Worm (Caenorhabditis elegans): ENCODE data around the gene F11E6.10.

Gene F11E6.10

ce11 chrIV:17453200-17453599 lies 9.8 kb downstream of the F11E6.10 start:
- TF ChIP-seq lim-6 (tag; optimal IDR thresholded peaks at IDR 0.05), result no peak
- TF ChIP-seq sox-4 (tag; optimal IDR thresholded peaks at IDR 0.05), result no peak
- no peak for TF ChIP-seq Y22D7AL.16 (tag; optimal IDR thresholded peaks at IDR 0.05)
- no peak for TF ChIP-seq ceh-9 (tag; optimal IDR thresholded peaks at IDR 0.05)
- no peak for TF ChIP-seq C38D4.7 (GFP tag; optimal IDR thresholded peaks at IDR 0.05)
- no peak for TF ChIP-seq ceh-31 (tag; optimal IDR thresholded peaks at IDR 0.05)
- no peak for TF ChIP-seq ama-1 (optimal IDR thresholded peaks at IDR 0.05)
- TF ChIP-seq fkh-10 (GFP tag; optimal IDR thresholded peaks at IDR 0.05), result no peak
- TF ChIP-seq F13H6.1 (tag; optimal IDR thresholded peaks at IDR 0.05), result no peak
- no peak for TF ChIP-seq ceh-2 (tag; optimal IDR thresholded peaks at IDR 0.05)
- TF ChIP-seq pros-1 (tag; optimal IDR thresholded peaks at IDR 0.05), result no peak
- no peak for TF ChIP-seq ref-2 (tag; optimal IDR thresholded peaks at IDR 0.05)

DNA sequence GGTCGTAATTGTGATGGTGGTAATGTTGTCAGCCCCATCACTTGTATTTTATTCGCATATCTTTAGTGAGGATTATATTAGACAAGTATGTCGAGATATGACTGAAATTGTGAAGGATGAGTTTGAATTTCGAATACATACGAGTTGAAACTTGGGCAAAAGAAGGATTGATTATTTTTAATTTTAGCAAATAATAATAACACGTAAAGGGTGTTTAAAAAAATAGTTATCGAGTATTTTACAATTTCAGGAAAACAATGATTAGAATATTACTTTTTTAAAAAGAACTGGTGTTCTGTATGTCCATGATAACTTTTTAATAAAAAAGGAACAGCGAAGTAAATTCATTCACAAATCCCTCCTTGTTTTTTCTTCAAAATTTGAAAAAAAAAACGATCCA lies 12.5 kb downstream of the F11E6.10 start, which contains the start of gene F11E6.8:
Gene F11E6.8 (minus strand): TSS at position 101 of the 400 bp plus-strand sequence.
- no peak for TF ChIP-seq syd-9 (tag; optimal IDR thresholded peaks at IDR 0.05)
- TF ChIP-seq dmd-4 (tag; optimal IDR thresholded peaks at IDR 0.05; ENCODE audit: borderline replicate concordance), result no peak
- no peak for TF ChIP-seq ceh-48 (tag; optimal IDR thresholded peaks at IDR 0.05)
- no peak for TF ChIP-seq odd-2 (tag; optimal IDR thresholded peaks at IDR 0.05)
- TF ChIP-seq ceh-6 (GFP tag; optimal IDR thresholded peaks at IDR 0.05), result no peak
- TF ChIP-seq ceh-22 (tag; optimal IDR thresholded peaks at IDR 0.05), result no peak
- TF ChIP-seq ceh-24 (tag; optimal IDR thresholded peaks at IDR 0.05), result no peak
- TF ChIP-seq hlh-13 (GFP tag; optimal IDR thresholded peaks at IDR 0.05), result no peak
- TF ChIP-seq nhr-11 (tag; optimal IDR thresholded peaks at IDR 0.05), result no peak
- TF ChIP-seq ceh-14 (tag; optimal IDR thresholded peaks at IDR 0.05), result no peak
- TF ChIP-seq sox-2 (GFP tag; IDR thresholded peaks at IDR 0.05), result no peak
- TF ChIP-seq C08G9.2 (tag; optimal IDR thresholded peaks at IDR 0.05), result no peak
- TF ChIP-seq eyg-1 (tag; optimal IDR thresholded peaks at IDR 0.05), result no peak
- no peak for TF ChIP-seq npax-4 (tag; optimal IDR thresholded peaks at IDR 0.05)
- no peak for TF ChIP-seq elt-4 (tag; optimal IDR thresholded peaks at IDR 0.05)
- no peak for TF ChIP-seq hlh-15 (tag; optimal IDR thresholded peaks at IDR 0.05)

DNA sequence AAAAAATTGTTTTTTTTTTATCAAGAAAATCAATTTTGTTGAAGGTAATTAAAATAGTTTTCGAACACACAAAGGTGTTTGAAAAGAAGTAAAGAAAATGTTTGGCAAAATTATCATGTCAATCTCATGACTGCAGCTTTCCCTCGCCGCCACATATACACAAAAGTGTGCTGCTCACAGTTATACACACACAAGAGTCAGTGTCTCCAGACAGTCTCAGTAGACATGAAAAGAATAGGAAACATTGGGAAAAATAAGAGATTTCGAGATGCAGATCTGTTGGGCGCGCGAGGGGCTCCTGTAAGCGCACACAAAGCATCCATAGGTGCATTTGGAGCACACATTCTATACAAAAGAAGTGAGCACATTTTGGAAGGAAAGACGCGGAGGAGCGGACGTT lies 14.6 kb downstream of the F11E6.10 start:
- TF ChIP-seq fkh-6 (tag; optimal IDR thresholded peaks at IDR 0.05) (no peak), sdc-2 (tag; optimal IDR thresholded peaks at IDR 0.05) (no peak), ceh-34 (tag; optimal IDR thresholded peaks at IDR 0.05) (no peak), fkh-10 (GFP tag; optimal IDR thresholded peaks at IDR 0.05) (no peak), elt-4 (tag; optimal IDR thresholded peaks at IDR 0.05) (no peak), ceh-19 (GFP tag; optimal IDR thresholded peaks at IDR 0.05) (no peak), pax-1 (tag; optimal IDR thresholded peaks at IDR 0.05) (no peak), nfya-1 (tag; optimal IDR thresholded peaks at IDR 0.05) (no peak), madf-2 (tag; optimal IDR thresholded peaks at IDR 0.05) (no peak), unc-55 (GFP tag; optimal IDR thresholded peaks at IDR 0.05) (no peak), fax-1 (tag; optimal IDR thresholded peaks at IDR 0.05) (no peak), hlh-6 (tag; optimal IDR thresholded peaks at IDR 0.05) (no peak), tbx-7 (tag; optimal IDR thresholded peaks at IDR 0.05) (no peak), hlh-30 (tag; optimal IDR thresholded peaks at IDR 0.05; ENCODE audit: insufficient read depth) (no peak), K09A11.1 (tag; optimal IDR thresholded peaks at IDR 0.05; ENCODE audit: insufficient read depth) (no peak), sox-4 (tag; optimal IDR thresholded peaks at IDR 0.05) (no peak), sox-2 (GFP tag; IDR thresholded peaks at IDR 0.05) (no peak), dmd-4 (tag; optimal IDR thresholded peaks at IDR 0.05; ENCODE audit: borderline replicate concordance) (no peak)

Measured in whole organism, late embryonic.